Worm (Caenorhabditis elegans): ENCODE measurements around the gene C35C5.8.
A peak's percentile ranks its signal among the peaks of the same experiment; 100 is the strongest.

ce11 chrX:11522058-11522757 lies 11.2 kb upstream of the C35C5.8 start, which contains the start of gene sdc-2:
- TF ChIP-seq nhr-28 (tag; optimal IDR thresholded peaks at IDR 0.05) (no peak), egl-27 (tag; optimal IDR thresholded peaks at IDR 0.05) (peak; percentile 23), elt-2 (tag; optimal IDR thresholded peaks at IDR 0.05) (peak; percentile 68), ama-1 (optimal IDR thresholded peaks at IDR 0.05) (no peak), nhr-12 (tag; optimal IDR thresholded peaks at IDR 0.05) (no peak), mdl-1 (tag; optimal IDR thresholded peaks at IDR 0.05) (no peak), fkh-10 (GFP tag; optimal IDR thresholded peaks at IDR 0.05) (no peak), ceh-28 (tag; optimal IDR thresholded peaks at IDR 0.05) (peak; percentile 82), pqm-1 (tag; optimal IDR thresholded peaks at IDR 0.05) (peak; percentile 48), skn-1 (tag; optimal IDR thresholded peaks at IDR 0.05) (peak; percentile 89), aly-2 (tag; optimal IDR thresholded peaks at IDR 0.05) (no peak), R02D3.7 (tag; optimal IDR thresholded peaks at IDR 0.05) (peak; percentile 47), pha-4 (tag; optimal IDR thresholded peaks at IDR 0.05) (no peak), fkh-2 (tag; optimal IDR thresholded peaks at IDR 0.05) (no peak)

All from whole organism, L3 larva.